Worm (Caenorhabditis elegans): ENCODE results near the gene EGAP9.3.
A peak's percentile ranks its signal among the peaks of the same experiment; 100 is the strongest.

EGAP9.3 gene

ce11 chrV:6579992-6580391 is at the start of gene EGAP9.3:
EGAP9.3 (minus strand) TSS chrV:6580122.
- no peak for TF ChIP-seq daf-16 (GFP tag; optimal IDR thresholded peaks at IDR 0.05)
- peak; percentile 19 for TF ChIP-seq daf-16 (tag; optimal IDR thresholded peaks at IDR 0.05)
- TF ChIP-seq pqm-1 (tag; optimal IDR thresholded peaks at IDR 0.05) = peak; percentile 43
- no peak for TF ChIP-seq nhr-25 (tag; optimal IDR thresholded peaks at IDR 0.05; ENCODE audit: borderline replicate concordance, insufficient read depth)
- no peak for TF ChIP-seq lsy-2 (tag; optimal IDR thresholded peaks at IDR 0.05)
- TF ChIP-seq nhr-48 (tag; optimal IDR thresholded peaks at IDR 0.05) = no peak
- TF ChIP-seq lir-3 (tag; optimal IDR thresholded peaks at IDR 0.05) = no peak
- no peak for TF ChIP-seq hlh-30 (tag; optimal IDR thresholded peaks at IDR 0.05; ENCODE audit: insufficient read depth)
- no peak for TF ChIP-seq nhr-76 (tag; optimal IDR thresholded peaks at IDR 0.05)
- TF ChIP-seq skn-1 (tag; optimal IDR thresholded peaks at IDR 0.05) = no peak
- peak; percentile 69 for TF ChIP-seq nhr-28 (tag; optimal IDR thresholded peaks at IDR 0.05)

- TF ChIP-seq nhr-237 (tag; optimal IDR thresholded peaks at IDR 0.05) = no peak
- no peak for TF ChIP-seq lin-38 (GFP tag; IDR thresholded peaks at IDR 0.05)
- TF ChIP-seq ceh-62 (tag; optimal IDR thresholded peaks at IDR 0.05) = no peak
- TF ChIP-seq unc-62 (GFP tag; optimal IDR thresholded peaks at IDR 0.05 in 1 of 2) = no peak
- no peak for TF ChIP-seq unc-62 (tag; optimal IDR thresholded peaks at IDR 0.05)
- no peak for TF ChIP-seq jun-1 (tag; optimal IDR thresholded peaks at IDR 0.05)
- no peak for TF ChIP-seq dmd-9 (GFP tag; IDR thresholded peaks at IDR 0.05)
- TF ChIP-seq ZK337.2 (GFP tag; IDR thresholded peaks at IDR 0.05) = no peak
- TF ChIP-seq zfp-2 (tag; optimal IDR thresholded peaks at IDR 0.05) = no peak
- no peak for TF ChIP-seq nhr-10 (tag; optimal IDR thresholded peaks at IDR 0.05)
- no peak for TF ChIP-seq fos-1 (tag; optimal IDR thresholded peaks at IDR 0.05)
- no peak for TF ChIP-seq nhr-42 (GFP tag; IDR thresholded peaks at IDR 0.05)
- no peak for TF ChIP-seq aha-1 (tag)
- TF ChIP-seq unc-130 (GFP tag; optimal IDR thresholded peaks at IDR 0.05) = no peak
- no peak for TF ChIP-seq Y105C5A.15 (GFP tag; IDR thresholded peaks at IDR 0.05)
- no peak for TF ChIP-seq ceh-82 (tag; optimal IDR thresholded peaks at IDR 0.05)
- TF ChIP-seq lsy-2 (tag; optimal IDR thresholded peaks at IDR 0.05) = no peak
These were observed 46.3 kb upstream of the EGAP9.3 start, which contains the start of gene ppt-1 for ce11 chrV:6626244-6626643. ppt-1 (minus strand) TSS chrV:6626344.

- TF ChIP-seq lin-38 (GFP tag; IDR thresholded peaks at IDR 0.05) = no peak
- no peak for TF ChIP-seq nhr-6 (tag; optimal IDR thresholded peaks at IDR 0.05)
These were observed 42.0 kb upstream of the EGAP9.3 start, which contains the start of gene nhr-37 for ce11 chrV:6621894-6622293. nhr-37 (plus strand) TSS chrV:6622194.

ce11 chrV:6620809-6621208 is 40.9 kb upstream of the EGAP9.3 start:
- TF ChIP-seq ztf-7 (tag; optimal IDR thresholded peaks at IDR 0.05) (no peak), nhr-42 (GFP tag; IDR thresholded peaks at IDR 0.05) (no peak), hmg-1.1 (GFP tag; IDR thresholded peaks at IDR 0.05) (no peak)

ce11 chrV:6616294-6616693 is 36.4 kb upstream of the EGAP9.3 start:
- peak; percentile 46; the same call in 1 of the 2 replicates for TF ChIP-seq dmd-6 (GFP tag; IDR thresholded peaks at IDR 0.05)
- TF ChIP-seq nhr-28 (tag; optimal IDR thresholded peaks at IDR 0.05) = peak; percentile 95
- TF ChIP-seq mxl-3 (GFP tag; optimal IDR thresholded peaks at IDR 0.05) = no peak
- TF ChIP-seq daf-16 (GFP tag; optimal IDR thresholded peaks at IDR 0.05) = no peak
- TF ChIP-seq daf-16 (tag; optimal IDR thresholded peaks at IDR 0.05) = peak; percentile 88
- no peak for TF ChIP-seq dpl-1 (GFP tag; optimal IDR thresholded peaks at IDR 0.05)
- peak; percentile 52 for TF ChIP-seq pqm-1 (tag; optimal IDR thresholded peaks at IDR 0.05)

- TF ChIP-seq zfp-3 (GFP tag; conservative IDR thresholded peaks at IDR 0.05) (no peak), set-16 (GFP tag; IDR thresholded peaks at IDR 0.05) (peak; percentile 73), pha-4 (GFP tag; IDR thresholded peaks at IDR 0.05) (no peak), pha-4 (tag; optimal IDR thresholded peaks at IDR 0.05) (no peak), aha-1 (tag) (peak; percentile 74), ztf-11 (tag; optimal IDR thresholded peaks at IDR 0.05) (no peak)
These were observed 35.0 kb upstream of the EGAP9.3 start for ce11 chrV:6614968-6615367.

Measured in whole organism, L4 larva.